Fruit fly (Drosophila melanogaster) whole organism, embryonic: ENCODE data around the gene Ubqn.
A peak's percentile ranks its signal among the peaks of the same experiment; 100 is the strongest.

Experiments used
- Atf3 ChIP-seq: fragments of 200-800 bp; sonication (Bioruptor generic); optimal IDR thresholded peaks from 3 replicates; lab custom pipeline; 2016; ENCODE audit warnings: missing biosample characterization, missing genetic modification characterization
- CG10979 ChIP-seq: fragments of 200-800 bp; sonication (Bioruptor generic); optimal IDR thresholded peaks from 2 replicates; lab custom pipeline; 2018; ENCODE audit warnings: missing biosample characterization, mild to moderate bottlenecking, missing genetic modification characterization, moderate library complexity
- CG12155 ChIP-seq: fragments of 200-800 bp; sonication (Bioruptor generic); optimal IDR thresholded peaks from 3 replicates; lab custom pipeline; 2016; ENCODE audit warnings: missing biosample characterization, missing genetic modification characterization
- CG12299 ChIP-seq: fragments of 200-800 bp; sonication (Bioruptor generic); optimal IDR thresholded peaks from 2 replicates; lab custom pipeline; 2018; ENCODE audit warnings: missing biosample characterization, mild to moderate bottlenecking, missing genetic modification characterization
- CG13894 ChIP-seq: fragments of 200-800 bp; sonication (Bioruptor generic); optimal IDR thresholded peaks from 3 replicates; lab custom pipeline; 2018; ENCODE audit warnings: missing biosample characterization, mild to moderate bottlenecking, missing genetic modification characterization, moderate library complexity
- CG17359 ChIP-seq: fragments of 200-800 bp; sonication (Bioruptor generic); optimal IDR thresholded peaks from 3 replicates; lab custom pipeline; 2018; ENCODE audit warnings: missing biosample characterization, mild to moderate bottlenecking, missing genetic modification characterization, moderate library complexity
- CG31365 ChIP-seq: fragments of 200-800 bp; sonication (Bioruptor generic); optimal IDR thresholded peaks from 2 replicates; lab custom pipeline; 2018; ENCODE audit warnings: missing biosample characterization, mild to moderate bottlenecking, missing genetic modification characterization
- CG31388 ChIP-seq: fragments of 200-800 bp; sonication (Bioruptor generic); optimal IDR thresholded peaks from 2 replicates; lab custom pipeline; 2016; ENCODE audit warnings: missing biosample characterization, missing genetic modification characterization
- CG32532 ChIP-seq: fragments of 200-800 bp; sonication (Bioruptor generic); IDR thresholded peaks from 2 replicates; pipeline ENCODE4 v1.3.6; 2022; ENCODE audit warnings: missing biosample characterization, missing genetic modification characterization
- CG6654 ChIP-seq: fragments of 200-800 bp; sonication (Bioruptor generic); optimal IDR thresholded peaks from 2 replicates; lab custom pipeline; 2017; ENCODE audit warnings: missing biosample characterization, mild to moderate bottlenecking, missing genetic modification characterization
- CG6765 ChIP-seq: fragments of 200-800 bp; sonication (Bioruptor generic); optimal IDR thresholded peaks from 3 replicates; lab custom pipeline; 2017; ENCODE audit warnings: missing biosample characterization, mild to moderate bottlenecking, missing genetic modification characterization
- CG8281 ChIP-seq: fragments of 200-800 bp; sonication (Bioruptor generic); optimal IDR thresholded peaks from 2 replicates; lab custom pipeline; 2018; ENCODE audit warnings: missing biosample characterization, mild to moderate bottlenecking, missing genetic modification characterization, moderate library complexity
- CG9876 ChIP-seq: fragments of 200-800 bp; sonication (Bioruptor generic); optimal IDR thresholded peaks from 2 replicates; lab custom pipeline; 2016; ENCODE audit warnings: missing biosample characterization, missing genetic modification characterization
- Dll ChIP-seq: fragments of 200-800 bp; sonication (Bioruptor generic); IDR thresholded peaks from 4 replicates; pipeline ENCODE4 v1.3.6; 2022; ENCODE audit warnings: missing biosample characterization, missing genetic modification characterization; ENCODE audit not compliant: partially characterized antibody
- Doc2 ChIP-seq: fragments of 200-800 bp; sonication (Bioruptor generic); IDR thresholded peaks from 2 replicates; pipeline ENCODE4 v1.3.6; 2022; ENCODE audit warnings: missing biosample characterization, missing genetic modification characterization
- Doc3 ChIP-seq: fragments of 200-800 bp; sonication (Bioruptor generic); IDR thresholded peaks from 3 replicates; pipeline ENCODE4 v1.3.6; 2022; ENCODE audit warnings: missing biosample characterization, missing genetic modification characterization; ENCODE audit not compliant: partially characterized antibody
- Elba2 ChIP-seq: fragments of 200-800 bp; sonication (Bioruptor generic); optimal IDR thresholded peaks from 3 replicates; lab custom pipeline; 2016; ENCODE audit warnings: missing biosample characterization, missing genetic modification characterization
- Gsc ChIP-seq: fragments of 200-800 bp; sonication (Bioruptor generic); IDR thresholded peaks from 2 replicates; pipeline ENCODE4 v1.3.6; 2022; ENCODE audit warnings: missing biosample characterization, missing genetic modification characterization
- Hmr ChIP-seq: fragments of 200-800 bp; sonication (Bioruptor generic); optimal IDR thresholded peaks from 3 replicates; lab custom pipeline; 2017; ENCODE audit warnings: mild to moderate bottlenecking, missing biosample characterization, missing genetic modification reagents, missing genetic modification characterization
- Hr3 ChIP-seq: fragments of 200-800 bp; sonication (Bioruptor generic); optimal IDR thresholded peaks from 3 replicates; lab custom pipeline; 2016; ENCODE audit warnings: missing biosample characterization, missing genetic modification characterization
- Med ChIP-seq: fragments of 200-800 bp; sonication (Bioruptor generic); peaks from one replicate; lab custom pipeline; 2016; ENCODE audit warnings: missing biosample characterization, missing genetic modification characterization, mild to moderate bottlenecking, inconsistent platforms, moderate library complexity
- Myb ChIP-seq: fragments of 200-800 bp; sonication (Bioruptor generic); optimal IDR thresholded peaks from 2 replicates; lab custom pipeline; 2016; ENCODE audit warnings: missing biosample characterization, missing genetic modification characterization
- Nf-YB ChIP-seq: fragments of 200-800 bp; sonication (Bioruptor generic); optimal IDR thresholded peaks from 3 replicates; lab custom pipeline; 2019; ENCODE audit warnings: missing biosample characterization, mild to moderate bottlenecking, missing genetic modification characterization, moderate library complexity
- Opbp ChIP-seq: fragments of 200-800 bp; sonication (Bioruptor generic); IDR thresholded peaks from 3 replicates; pipeline ENCODE4 v1.3.6; 2022; ENCODE audit warnings: missing biosample characterization, missing genetic modification characterization; ENCODE audit not compliant: partially characterized antibody
- Ptx1 ChIP-seq: fragments of 200-800 bp; sonication (Bioruptor generic); IDR thresholded peaks from 2 replicates; pipeline ENCODE4 v1.3.6; 2022; ENCODE audit warnings: missing biosample characterization, missing genetic modification characterization
- Scr ChIP-seq: fragments of 200-800 bp; sonication (Bioruptor generic); IDR thresholded peaks from 2 replicates; pipeline ENCODE4 v1.3.6; 2022; ENCODE audit warnings: missing biosample characterization, missing genetic modification characterization; ENCODE audit not compliant: partially characterized antibody
- Six4 ChIP-seq: fragments of 200-800 bp; sonication (Bioruptor generic); optimal IDR thresholded peaks from 2 replicates; lab custom pipeline; 2016; ENCODE audit warnings: missing biosample characterization, missing genetic modification characterization
- Sry-δ ChIP-seq: fragments of 200-800 bp; sonication (Bioruptor generic); optimal IDR thresholded peaks from 2 replicates; lab custom pipeline; 2016; ENCODE audit warnings: missing biosample characterization, missing genetic modification characterization
- Vsx1 ChIP-seq: fragments of 200-800 bp; sonication (Bioruptor generic); optimal IDR thresholded peaks from 2 replicates; lab custom pipeline; 2017; ENCODE audit warnings: missing biosample characterization, mild to moderate bottlenecking, missing genetic modification characterization, missing genetic modification reagents
- abd-A ChIP-seq: fragments of 200-800 bp; sonication (Bioruptor generic); optimal IDR thresholded peaks from 3 replicates; lab custom pipeline; 2019; ENCODE audit warnings: missing biosample characterization, mild to moderate bottlenecking, missing genetic modification characterization, moderate library complexity
- az2 ChIP-seq: fragments of 200-800 bp; sonication (Bioruptor generic); optimal IDR thresholded peaks from 3 replicates; lab custom pipeline; 2016; ENCODE audit warnings: missing biosample characterization, missing genetic modification characterization
- br ChIP-seq: fragments of >200 bp; optimal IDR thresholded peaks from 2 replicates; lab custom pipeline; 2017
- dpn ChIP-seq, 2 experiments: fragments of 200-800 bp; sonication (Bioruptor generic); optimal IDR thresholded peaks; 3 replicates each; lab custom pipeline; 2016; ENCODE audit warnings: missing biosample characterization in 2 of 2, missing genetic modification characterization in 2 of 2
- emc ChIP-seq: fragments of 200-800 bp; sonication (Bioruptor generic); optimal IDR thresholded peaks from 2 replicates; lab custom pipeline; 2016; ENCODE audit warnings: missing biosample characterization, missing genetic modification characterization
- exex ChIP-seq: fragments of 200-800 bp; sonication (Bioruptor generic); optimal IDR thresholded peaks from 4 replicates; lab custom pipeline; 2018; ENCODE audit warnings: missing biosample characterization, mild to moderate bottlenecking, missing genetic modification characterization, moderate library complexity
- fd64A ChIP-seq: fragments of 200-800 bp; sonication (Bioruptor generic); optimal IDR thresholded peaks from 3 replicates; lab custom pipeline; 2018; ENCODE audit warnings: missing biosample characterization, mild to moderate bottlenecking, missing genetic modification characterization
- gsb ChIP-seq: fragments of 200-800 bp; sonication (Bioruptor generic); IDR thresholded peaks from 2 replicates; pipeline ENCODE4 v1.3.6; 2022; ENCODE audit warnings: missing biosample characterization, missing genetic modification characterization
- hth ChIP-seq: fragments of >200 bp; optimal IDR thresholded peaks from 2 replicates; lab custom pipeline; 2017; ENCODE audit warnings: inconsistent platforms
- jumu ChIP-seq: fragments of 200-800 bp; sonication (Bioruptor generic); optimal IDR thresholded peaks from 3 replicates; lab custom pipeline; 2016; ENCODE audit warnings: missing biosample characterization, missing genetic modification characterization
- nerfin-2 ChIP-seq: fragments of 200-800 bp; sonication (Bioruptor generic); IDR thresholded peaks from 2 replicates; pipeline ENCODE4 v1.3.6; 2022; ENCODE audit warnings: missing biosample characterization, missing genetic modification characterization; ENCODE audit not compliant: partially characterized antibody
- otp ChIP-seq: fragments of 200-800 bp; sonication (Bioruptor generic); IDR thresholded peaks from 3 replicates; pipeline ENCODE4, ENCODE4 v1.3.6; 2022; ENCODE audit warnings: missing biosample characterization, missing genetic modification characterization
- peb ChIP-seq: fragments of 200-800 bp; sonication (Bioruptor generic); IDR thresholded peaks from 2 replicates; pipeline ENCODE4 v1.3.6; 2022; ENCODE audit warnings: missing biosample characterization, missing genetic modification characterization
- ro ChIP-seq: fragments of 200-800 bp; sonication (Bioruptor generic); IDR thresholded peaks from 2 replicates; pipeline ENCODE4 v1.3.6; 2022; ENCODE audit warnings: missing biosample characterization, missing genetic modification characterization
- sens-2 ChIP-seq: fragments of 200-800 bp; sonication (Bioruptor generic); IDR thresholded peaks from 2 replicates; pipeline ENCODE4 v1.3.6; 2022; ENCODE audit warnings: missing biosample characterization, missing genetic modification characterization
- sisA ChIP-seq: fragments of 200-800 bp; sonication (Bioruptor generic); IDR thresholded peaks from 2 replicates; pipeline ENCODE4 v1.3.6; 2022; ENCODE audit warnings: missing biosample characterization, missing genetic modification characterization
- slou ChIP-seq: fragments of 200-800 bp; sonication (Bioruptor generic); optimal IDR thresholded peaks from 3 replicates; lab custom pipeline; 2016; ENCODE audit warnings: missing biosample characterization, missing genetic modification characterization
- sqz ChIP-seq: fragments of 200-800 bp; sonication (Bioruptor generic); optimal IDR thresholded peaks from 3 replicates; lab custom pipeline; 2018; ENCODE audit warnings: missing biosample characterization, mild to moderate bottlenecking, missing genetic modification characterization
- tio ChIP-seq: fragments of 200-800 bp; sonication (Bioruptor generic); optimal IDR thresholded peaks from 2 replicates; lab custom pipeline; 2017; ENCODE audit warnings: missing biosample characterization, missing genetic modification characterization, inconsistent platforms
- trem ChIP-seq: fragments of 200-800 bp; optimal IDR thresholded peaks from 3 replicates; lab custom pipeline; 2019; ENCODE audit warnings: missing biosample characterization, mild to moderate bottlenecking, missing genetic modification characterization, moderate library complexity
- unpg ChIP-seq: fragments of 200-800 bp; sonication (Bioruptor generic); optimal IDR thresholded peaks from 3 replicates; lab custom pipeline; 2018; ENCODE audit warnings: missing biosample characterization, mild to moderate bottlenecking, missing genetic modification characterization, moderate library complexity
- vnd ChIP-seq: fragments of 200-800 bp; sonication (Bioruptor generic); IDR thresholded peaks from 3 replicates; pipeline ENCODE4 v1.3.6; 2022; ENCODE audit warnings: missing biosample characterization, missing genetic modification characterization; ENCODE audit not compliant: partially characterized antibody

The Ubqn gene

DNA sequence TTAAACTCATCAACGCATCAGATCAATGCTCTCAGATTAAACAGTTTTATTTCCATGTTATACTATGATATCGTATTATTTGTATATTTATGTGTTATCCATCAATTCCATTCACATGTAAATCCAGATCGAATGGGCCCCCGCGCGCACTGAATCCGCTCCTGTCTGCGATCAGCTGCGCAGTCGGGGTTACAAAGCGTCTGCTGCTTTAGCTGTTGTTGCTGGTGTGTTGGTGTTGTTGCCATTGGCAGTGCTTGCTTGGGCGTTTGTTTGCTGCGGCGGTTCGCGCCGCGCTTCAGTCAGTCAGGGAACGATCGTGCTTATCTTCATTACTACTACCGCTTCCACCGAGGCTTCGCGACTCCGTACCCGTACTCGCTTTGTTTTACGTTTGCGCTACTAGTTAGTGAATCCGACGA, 16.6 kb upstream of the Ubqn start, which contains the start of gene Zw (continued):
- TF ChIP-seq otp (GFP tag; lab: Robert Waterston, UW) (0 out of 3 replicates have a peak, but pooled peaks have one; percentile 40), exex (tag; lab: Kevin White, UChicago) (peak; percentile 7), Doc2 (no peak), vnd (GFP tag; lab: Robert Waterston, UW) (0 out of 3 replicates have a peak, but pooled peaks have one; percentile 37), sqz (GFP tag; lab: Kevin White, UChicago) (peak; percentile 5), Hr3 (GFP tag; lab: Kevin White, UChicago) (peak; percentile 25), CG13894 (tag; lab: Kevin White, UChicago) (no peak), CG8281 (tag; lab: Kevin White, UChicago) (no peak), CG10979 (tag; lab: Kevin White, UChicago) (peak; percentile 35), sisA (peak; percentile 71), Ptx1 (peak; percentile 73), Med (GFP tag; lab: Kevin White, UChicago) (peak; percentile 88), jumu (GFP tag; lab: Kevin White, UChicago) (no peak), abd-A (tag; lab: Kevin White, UChicago) (no peak), CG12155 (GFP tag; lab: Kevin White, UChicago) (peak; percentile 19), Opbp (GFP tag; lab: Robert Waterston, UW) (peak; percentile 80), CG6654 (GFP tag; lab: Kevin White, UChicago) (no peak), CG12299 (tag; lab: Kevin White, UChicago) (no peak), Doc3 (GFP tag; lab: Robert Waterston, UW) (no peak), fd64A (no peak), Dll (GFP tag; lab: Robert Waterston, UW) (0 out of 4 replicates have a peak, but pooled peaks have one; percentile 19), nerfin-2 (GFP tag; lab: Robert Waterston, UW) (no peak), CG6765 (GFP tag; lab: Kevin White, UChicago) (no peak), CG32532 (GFP tag; lab: Robert Waterston, UW) (peak; percentile 80), sens-2 (GFP tag; lab: Robert Waterston, UW) (no peak), slou (GFP tag; lab: Kevin White, UChicago) (no peak), peb (GFP tag; lab: Robert Waterston, UW) (no peak), az2 (GFP tag; lab: Kevin White, UChicago) (peak; percentile 45), Myb (GFP tag; lab: Kevin White, UChicago) (no peak), gsb (GFP tag; lab: Robert Waterston, UW) (peak; percentile 21; the same call in 1 of the 2 replicates), CG17359 (tag; lab: Kevin White, UChicago) (peak; percentile 31), Sry-δ (GFP tag; lab: Kevin White, UChicago) (no peak), CG31365 (tag; lab: Kevin White, UChicago) (no peak), dpn (GFP tag; optimal IDR thresholded peaks at IDR 0.05; lab: Kevin White, UChicago) (peak; percentile 53 to 55), emc (GFP tag; lab: Kevin White, UChicago) (no peak), Hmr (GFP tag; lab: Kevin White, UChicago) (peak; percentile 27), CG31388 (GFP tag; lab: Kevin White, UChicago) (no peak), ro (GFP tag; lab: Robert Waterston, UW) (no peak), Elba2 (GFP tag; lab: Kevin White, UChicago) (no peak), CG9876 (GFP tag; lab: Kevin White, UChicago) (no peak), Scr (GFP tag; lab: Robert Waterston, UW) (peak; percentile 8; the same call in 1 of the 2 replicates), trem (peak; percentile 20), Vsx1 (GFP tag; lab: Kevin White, UChicago) (no peak), Nf-YB (GFP tag; lab: Kevin White, UChicago) (no peak), Atf3 (peak; percentile 6), hth (lab: Kevin White, UChicago) (no peak), tio (no peak), Six4 (GFP tag; lab: Kevin White, UChicago) (no peak), br (no peak), Gsc (GFP tag; lab: Robert Waterston, UW) (0 out of 2 replicates have a peak, but pooled peaks have one; percentile 16), unpg (peak; percentile 29)
